Worm (Caenorhabditis elegans): Measurements from ENCODE around the gene casy-1.

DNA sequence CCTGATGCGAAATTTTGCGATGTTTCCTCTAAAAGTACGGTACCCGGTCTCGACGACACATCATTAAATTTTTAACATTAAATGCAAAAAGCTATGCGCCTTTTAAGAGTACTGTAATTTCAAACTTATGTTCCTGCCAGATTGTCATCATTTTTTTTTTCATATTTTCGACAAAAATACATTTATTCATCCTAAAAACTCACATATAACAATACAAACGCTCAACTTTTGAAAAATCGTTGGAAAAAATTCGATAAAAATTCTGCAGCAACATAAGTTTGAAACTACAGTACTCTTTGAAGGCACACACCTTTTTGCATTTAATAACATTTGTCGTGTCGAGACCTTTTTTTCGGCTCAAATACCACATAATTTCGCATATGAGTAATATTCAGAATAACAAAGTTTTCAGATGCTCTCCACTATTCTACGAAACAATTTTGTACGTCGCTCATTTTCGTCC, 39.4 kb downstream of the casy-1 start, which contains the start of gene frh-1:
- TF ChIP-seq aly-2 (tag; optimal IDR thresholded peaks at IDR 0.05), result no peak
- no peak for TF ChIP-seq ZK546.5 (tag; optimal IDR thresholded peaks at IDR 0.05)
- no peak for TF ChIP-seq nhr-23 (tag; optimal IDR thresholded peaks at IDR 0.05)
- no peak for TF ChIP-seq egl-27 (tag; optimal IDR thresholded peaks at IDR 0.05)
- no peak for TF ChIP-seq sma-9 (GFP tag; optimal IDR thresholded peaks at IDR 0.05)
- no peak for TF ChIP-seq sma-9 (tag; optimal IDR thresholded peaks at IDR 0.05)
